Worm (Caenorhabditis elegans): Measurements from ENCODE around the gene F15A8.1.
A peak's percentile ranks its signal among the peaks of the same experiment; 100 is the strongest.

- TF ChIP-seq ztf-23 (GFP tag; IDR thresholded peaks at IDR 0.05) (no peak), klf-2 (GFP tag; conservative IDR thresholded peaks at IDR 0.05) (no peak), flt-1 (GFP tag; IDR thresholded peaks at IDR 0.05) (0 out of 2 replicates have a peak, but pooled peaks have one; percentile 36)
Measured at ce11 chrX:4457853-4458322, 17.1 kb downstream of the F15A8.1 start, which contains the start of gene aps-2.

Data from whole organism, midembryonic.